Worm (Caenorhabditis elegans): Measurements from ENCODE around the gene bbs-8.

DNA sequence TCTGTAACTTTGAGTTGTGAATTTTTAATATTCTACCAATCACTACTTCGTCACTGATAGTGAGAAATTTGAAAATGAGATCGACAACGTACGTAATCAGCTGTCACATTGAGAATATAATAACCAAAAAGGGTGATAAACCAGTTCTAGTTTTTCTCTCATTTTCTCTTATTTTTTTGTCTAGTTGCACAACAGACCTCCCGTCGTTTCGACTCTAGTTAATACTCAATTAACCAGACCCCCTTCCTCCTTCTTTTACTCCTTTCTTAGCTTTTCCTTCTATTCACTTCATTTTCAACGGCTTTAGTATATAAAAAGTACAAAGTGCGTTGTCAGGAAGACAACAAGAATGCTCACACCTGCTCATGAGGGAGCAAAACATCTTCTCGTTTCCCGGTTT, 37.6 kb downstream of the bbs-8 start, which contains the start of gene ZC487.1:
- TF ChIP-seq elt-1 (tag; optimal IDR thresholded peaks at IDR 0.05) (no peak), zag-1 (tag; optimal IDR thresholded peaks at IDR 0.05) (no peak), lsy-2 (tag; optimal IDR thresholded peaks at IDR 0.05) (no peak), nhr-6 (tag; optimal IDR thresholded peaks at IDR 0.05) (no peak), F13H6.1 (tag; optimal IDR thresholded peaks at IDR 0.05) (no peak)

Measured in whole organism, L2 larva.